Worm (Caenorhabditis elegans): ENCODE data around the gene F56D6.12.

ce11 chrIV:3918160-3918559 lies 10.2 kb downstream of the F56D6.12 start, which contains the start of gene F56D6.23:
- TF ChIP-seq tbx-11 (GFP tag; IDR thresholded peaks at IDR 0.05) (no peak), F13C5.2 (tag; optimal IDR thresholded peaks at IDR 0.05) (no peak), ama-1 (optimal IDR thresholded peaks at IDR 0.05) (no peak), hnd-1 (tag; optimal IDR thresholded peaks at IDR 0.05) (no peak)
